Worm (Caenorhabditis elegans): ENCODE data around the gene F42G4.6.
A peak's percentile ranks its signal among the peaks of the same experiment; 100 is the strongest.

DNA sequence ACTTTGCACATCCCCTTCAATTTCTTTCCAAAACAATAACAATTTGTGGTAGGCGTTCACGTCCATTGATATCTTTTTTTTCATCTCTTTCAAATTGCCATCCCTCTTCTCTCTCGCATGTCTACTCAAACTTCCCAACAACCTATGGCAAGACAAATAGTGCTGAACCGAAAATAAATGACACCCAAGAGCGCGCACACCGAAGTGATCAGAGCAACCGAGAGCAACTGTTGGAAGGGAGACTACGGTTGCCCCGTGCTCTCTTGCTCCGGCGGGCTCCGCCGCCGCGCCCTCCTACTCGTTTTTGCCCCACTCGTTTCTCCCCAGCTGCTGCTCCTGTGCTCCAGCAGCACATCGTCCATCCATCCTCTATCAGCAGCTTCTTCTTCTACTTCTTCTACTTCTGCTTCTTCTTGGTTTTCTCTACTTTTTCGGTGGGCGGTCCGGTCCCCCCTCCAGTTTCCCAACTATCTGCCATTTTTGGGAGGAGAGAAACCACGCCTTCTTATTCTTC, 12.3 kb upstream of the F42G4.6 start:
- TF ChIP-seq lin-39 (tag; optimal IDR thresholded peaks at IDR 0.05): peak; percentile 84
- no peak for TF ChIP-seq nhr-11 (tag; optimal IDR thresholded peaks at IDR 0.05)
- no peak for TF ChIP-seq pha-4 (tag; optimal IDR thresholded peaks at IDR 0.05)
- TF ChIP-seq nhr-28 (tag; optimal IDR thresholded peaks at IDR 0.05): no peak
